Fruit fly (Drosophila melanogaster) whole organism, embryonic: ENCODE results near the gene Tlk.

Source experiments
- ATbp ChIP-seq: fragments of 200-800 bp; sonication (Bioruptor generic); optimal IDR thresholded peaks from 2 replicates; lab custom pipeline; 2017; ENCODE audit warnings: missing biosample characterization, mild to moderate bottlenecking, missing genetic modification characterization, missing genetic modification reagents
- CG10959 ChIP-seq: fragments of 200-800 bp; sonication (Bioruptor generic); IDR thresholded peaks from 2 replicates; pipeline ENCODE4 v1.3.6; 2022; ENCODE audit warnings: missing biosample characterization, missing genetic modification characterization
- CG3995 ChIP-seq: fragments of 200-800 bp; sonication (Bioruptor generic); optimal IDR thresholded peaks from 3 replicates; lab custom pipeline; 2016; ENCODE audit warnings: missing biosample characterization, missing genetic modification characterization
- CG7839 ChIP-seq: fragments of 200-800 bp; sonication (Bioruptor generic); optimal IDR thresholded peaks from 3 replicates; lab custom pipeline; 2018; ENCODE audit warnings: missing biosample characterization, mild to moderate bottlenecking, missing genetic modification characterization, moderate library complexity
- ERR ChIP-seq: fragments of 200-800 bp; sonication (Bioruptor generic); optimal IDR thresholded peaks from 2 replicates; lab custom pipeline; 2016; ENCODE audit warnings: missing biosample characterization, missing genetic modification characterization
- Oli ChIP-seq: fragments of 200-800 bp; sonication (Bioruptor generic); optimal IDR thresholded peaks from 2 replicates; lab custom pipeline; 2018; ENCODE audit warnings: missing biosample characterization, mild to moderate bottlenecking, missing genetic modification characterization, moderate library complexity
- gce ChIP-seq: fragments of 200-800 bp; sonication (Bioruptor generic); IDR thresholded peaks from 3 replicates; pipeline ENCODE4 v1.3.6; 2022; ENCODE audit warnings: missing biosample characterization, missing genetic modification characterization
- org-1 ChIP-seq: fragments of 200-800 bp; sonication (Bioruptor generic); optimal IDR thresholded peaks from 2 replicates; lab custom pipeline; 2017; ENCODE audit warnings: missing biosample characterization, missing genetic modification characterization
- pan ChIP-seq, 4 experiments: fragments of >200 bp in 3 of 4; fragments of 200-800 bp in 1 of 4; sonication (Bioruptor generic) in 1 of 4; optimal IDR thresholded peaks in 3 of 4; IDR thresholded peaks in 1 of 4; 2 replicates each; pipeline versions ENCODE4 v1.3.6 to Lab custom; 2017 to 2022; ENCODE audit warnings: missing biosample characterization in 2 of 4, missing genetic modification characterization in 2 of 4, mixed read lengths in 1 of 4
- zfh1 ChIP-seq: fragments of 200-800 bp; sonication (Bioruptor generic); IDR thresholded peaks from 3 replicates; pipeline ENCODE4 v1.3.6; 2022; ENCODE audit warnings: missing biosample characterization, missing genetic modification characterization

- TF ChIP-seq org-1 (GFP tag; lab: Kevin White, UChicago): peak; percentile 77
- peak; percentile 58; the same call in 2 of the 3 replicates for TF ChIP-seq gce (GFP tag; lab: Robert Waterston, UW)
- peak in 1 of 2 experiments; percentile 15 for TF ChIP-seq pan (optimal IDR thresholded peaks at IDR 0.05; lab: Kevin White, UChicago)
- peak in 1 of 2 experiments; percentile 88 for TF ChIP-seq pan (GFP tag; optimal IDR thresholded peaks at IDR 0.05 in 1 of 2, IDR thresholded peaks at IDR 0.05 in 1 of 2)
- peak; percentile 89 for TF ChIP-seq Oli
- TF ChIP-seq ERR: peak; percentile 71
- TF ChIP-seq CG10959 (GFP tag; lab: Robert Waterston, UW): peak; percentile 11; the same call in 1 of the 2 replicates
- peak; percentile 63 for TF ChIP-seq ATbp
- peak; percentile 25 for TF ChIP-seq CG3995 (GFP tag; lab: Kevin White, UChicago)
- TF ChIP-seq zfh1 (GFP tag; lab: Robert Waterston, UW): peak; percentile 83
- TF ChIP-seq CG7839 (tag; lab: Kevin White, UChicago): peak; percentile 91
These were observed 23.4 kb downstream of the Tlk start for dm6 chrX:3743005-3743890.
